Worm (Caenorhabditis elegans) whole organism, midembryonic: ENCODE results near the gene B0416.3.
A peak's percentile ranks its signal among the peaks of the same experiment; 100 is the strongest.

Experiments used
- T22C8.4 ChIP-seq: fragments of 200-800 bp; sonication (Bioruptor generic); IDR thresholded peaks from 2 replicates; pipeline ENCODE4 v1.3.6; 2022; ENCODE audit warnings: missing genetic modification characterization, missing compliant biosample characterization
- cog-1 ChIP-seq: sonication (generic microtip); optimal IDR thresholded peaks from 2 replicates; lab custom pipeline; 2016; ENCODE audit warnings: missing genetic modification characterization, missing compliant biosample characterization
- flt-1 ChIP-seq: fragments of 200-800 bp; sonication (Bioruptor generic); IDR thresholded peaks from 2 replicates; pipeline ENCODE4 v1.3.6; 2022; ENCODE audit warnings: missing genetic modification characterization, missing compliant biosample characterization
- klf-2 ChIP-seq: fragments of 200-800 bp; sonication (Bioruptor generic); conservative IDR thresholded peaks from 2 replicates; pipeline ENCODE4 v1.3.6; 2022; ENCODE audit warnings: missing genetic modification reagents, missing genetic modification characterization, missing compliant biosample characterization
- med-1 ChIP-seq: sonication (generic microtip); optimal IDR thresholded peaks from 2 replicates; lab custom pipeline; 2017; ENCODE audit warnings: missing genetic modification characterization, mild to moderate bottlenecking, missing compliant biosample characterization, antibody characterized with exemption, missing genetic modification reagents; ENCODE audit not compliant: insufficient read depth
- ref-1 ChIP-seq: fragments of 200-800 bp; sonication (Bioruptor generic); conservative IDR thresholded peaks from 2 replicates; pipeline ENCODE4 v1.3.6; 2022; ENCODE audit warnings: missing genetic modification reagents, missing genetic modification characterization, missing compliant biosample characterization
- tab-1 ChIP-seq: fragments of 200-800 bp; sonication (Bioruptor generic); IDR thresholded peaks from 2 replicates; pipeline ENCODE4 v1.3.6; 2022; ENCODE audit warnings: missing genetic modification characterization, missing compliant biosample characterization
- ztf-23 ChIP-seq: fragments of 200-800 bp; sonication (Bioruptor generic); IDR thresholded peaks from 2 replicates; pipeline ENCODE4 v1.3.6; 2022; ENCODE audit warnings: missing genetic modification reagents, missing genetic modification characterization, missing compliant biosample characterization
- ztf-29 ChIP-seq: fragments of 200-800 bp; sonication (Bioruptor generic); IDR thresholded peaks from 2 replicates; pipeline ENCODE4 v1.3.6; 2022; ENCODE audit warnings: missing genetic modification reagents, missing genetic modification characterization, missing compliant biosample characterization

B0416.3 gene

DNA sequence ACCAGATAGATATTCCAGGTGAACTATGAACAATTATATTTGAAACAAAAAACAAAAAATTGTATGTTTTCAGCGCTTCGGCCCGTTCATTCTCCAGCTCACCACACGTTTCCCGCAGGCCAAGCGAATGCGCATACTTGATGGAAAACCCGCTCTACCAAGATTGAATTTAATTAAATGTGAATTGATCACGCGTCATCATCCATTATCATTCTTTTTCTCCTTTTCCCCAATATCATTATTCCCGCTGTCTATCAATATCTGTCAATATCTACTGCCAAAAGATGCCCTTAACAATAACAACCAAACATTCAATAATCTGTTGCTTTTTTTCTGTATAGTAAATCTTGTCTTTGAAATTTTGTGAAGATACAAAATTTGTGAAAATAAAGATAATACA lies 44.8 kb downstream of the B0416.3 start:
- no peak for TF ChIP-seq tab-1 (GFP tag; lab: Robert Waterston, UW)
- TF ChIP-seq klf-2 (GFP tag; lab: Robert Waterston, UW), result no peak
- no peak for TF ChIP-seq flt-1 (GFP tag; lab: Robert Waterston, UW)
- no peak for TF ChIP-seq T22C8.4
- no peak for TF ChIP-seq med-1 (GFP tag; lab: Kevin White, UChicago)
- TF ChIP-seq ztf-29 (GFP tag; lab: Robert Waterston, UW), result no peak
- no peak for TF ChIP-seq cog-1 (tag; lab: Kevin White, UChicago)
- TF ChIP-seq ztf-23 (GFP tag; lab: Robert Waterston, UW), result no peak
- TF ChIP-seq ref-1 (GFP tag; lab: Robert Waterston, UW), result no peak

DNA sequence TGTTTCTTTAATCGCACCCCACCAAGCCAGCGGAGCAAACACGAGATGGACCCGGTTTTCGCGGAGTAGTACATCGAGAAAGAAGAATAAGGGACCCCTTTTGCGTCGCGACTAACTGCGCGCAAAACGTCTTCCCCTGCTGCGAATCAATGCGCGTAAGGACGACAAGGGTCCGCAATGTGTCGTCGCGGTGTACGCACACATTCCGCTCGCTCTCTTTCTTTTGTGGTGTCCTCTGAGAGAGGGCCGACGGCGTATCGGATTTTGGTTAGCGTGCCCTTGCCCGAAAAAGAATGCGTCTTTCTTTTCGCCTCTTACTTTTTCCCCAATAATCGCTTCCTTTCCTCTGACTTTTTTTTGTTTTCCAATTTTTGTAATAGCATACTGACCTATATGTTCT lies 46.4 kb downstream of the B0416.3 start:
- TF ChIP-seq ref-1 (GFP tag; lab: Robert Waterston, UW), result no peak
- peak; percentile 73; the same call in 1 of the 2 replicates for TF ChIP-seq flt-1 (GFP tag; lab: Robert Waterston, UW)
- no peak for TF ChIP-seq med-1 (GFP tag; lab: Kevin White, UChicago)
- TF ChIP-seq ztf-23 (GFP tag; lab: Robert Waterston, UW), result peak; percentile 72; the same call in 1 of the 2 replicates
- peak; percentile 57 for TF ChIP-seq cog-1 (tag; lab: Kevin White, UChicago)
- no peak; the same call in 1 of the 2 replicates for TF ChIP-seq tab-1 (GFP tag; lab: Robert Waterston, UW)
- no peak for TF ChIP-seq klf-2 (GFP tag; lab: Robert Waterston, UW)
- no peak; the same call in 1 of the 2 replicates for TF ChIP-seq T22C8.4
- TF ChIP-seq ztf-29 (GFP tag; lab: Robert Waterston, UW), result no peak

DNA sequence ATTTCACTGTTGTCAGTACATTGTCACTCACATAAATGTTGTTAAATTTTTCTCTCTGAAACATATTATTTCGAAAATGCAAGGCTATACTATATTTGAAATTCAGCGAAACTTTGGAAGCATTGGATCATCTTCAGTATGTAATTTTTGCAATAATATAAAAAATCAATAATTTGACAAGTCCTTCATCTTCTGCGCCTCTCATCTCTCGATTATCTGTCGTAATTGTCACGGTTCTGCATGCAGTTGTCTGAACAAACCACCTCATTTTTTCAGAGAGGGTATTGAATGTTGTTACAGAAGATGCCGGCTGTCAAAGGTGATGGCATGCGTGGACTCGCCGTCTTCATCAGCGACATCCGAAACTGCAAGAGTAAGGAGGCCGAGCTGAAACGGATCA lies 46.9 kb downstream of the B0416.3 start, which contains the start of gene apa-2:
apa-2 (plus strand) TSS at position 301 of the 400 bp plus-strand sequence.
- TF ChIP-seq ref-1 (GFP tag; lab: Robert Waterston, UW), result no peak
- TF ChIP-seq T22C8.4, result 0 out of 2 replicates have a peak, but pooled peaks have one; percentile 38
